Fruit fly (Drosophila melanogaster) whole organism, adult: Measurements from ENCODE around the gene Snx27.
A peak's percentile ranks its signal among the peaks of the same experiment; 100 is the strongest.

ENCODE experiments used
- CG11617 ChIP-seq: fragments of 200-800 bp; sonication (Bioruptor generic); optimal IDR thresholded peaks from 2 replicates; lab custom pipeline; 2017; ENCODE audit warnings: mild to moderate bottlenecking, missing biosample characterization, missing genetic modification reagents, missing genetic modification characterization
- CG12768 ChIP-seq: fragments of 200-800 bp; sonication (Bioruptor generic); optimal IDR thresholded peaks from 2 replicates; lab custom pipeline; 2017; ENCODE audit warnings: missing biosample characterization, missing genetic modification characterization, mild to moderate bottlenecking, moderate library complexity, missing genetic modification reagents
- CG14711 ChIP-seq: fragments of 200-800 bp; sonication (Bioruptor generic); optimal IDR thresholded peaks from 2 replicates; lab custom pipeline; 2018; ENCODE audit warnings: missing biosample characterization, mild to moderate bottlenecking, missing genetic modification characterization, moderate library complexity
- CG1620 ChIP-seq: fragments of 200-800 bp; sonication (Bioruptor generic); optimal IDR thresholded peaks from 2 replicates; lab custom pipeline; 2016; ENCODE audit warnings: missing biosample characterization, missing genetic modification characterization
- CG33017 ChIP-seq: fragments of 200-800 bp; sonication (Bioruptor generic); optimal IDR thresholded peaks from 2 replicates; lab custom pipeline; 2018; ENCODE audit warnings: missing biosample characterization, mild to moderate bottlenecking, missing genetic modification characterization, moderate library complexity
- CG5204 ChIP-seq: fragments of 200-800 bp; sonication (Bioruptor generic); optimal IDR thresholded peaks from 2 replicates; lab custom pipeline; 2016; ENCODE audit warnings: missing biosample characterization, missing genetic modification characterization
- CG7045 ChIP-seq: fragments of 200-800 bp; sonication (Bioruptor generic); optimal IDR thresholded peaks from 2 replicates; lab custom pipeline; 2017; ENCODE audit warnings: missing biosample characterization, mild to moderate bottlenecking, missing genetic modification characterization
- CG7101 ChIP-seq: fragments of 200-800 bp; sonication (Bioruptor generic); optimal IDR thresholded peaks from 2 replicates; lab custom pipeline; 2018; ENCODE audit warnings: missing biosample characterization, mild to moderate bottlenecking, missing genetic modification characterization, moderate library complexity
- Clk ChIP-seq: fragments of 200-800 bp; sonication (Bioruptor generic); optimal IDR thresholded peaks from 2 replicates; lab custom pipeline; 2017; ENCODE audit warnings: missing biosample characterization, missing genetic modification characterization
- Crg-1 ChIP-seq: fragments of 200-800 bp; sonication (Bioruptor generic); optimal IDR thresholded peaks from 2 replicates; lab custom pipeline; 2016; ENCODE audit warnings: missing biosample characterization, missing genetic modification characterization
- Hr96 ChIP-seq: fragments of 200-800 bp; sonication (Bioruptor generic); optimal IDR thresholded peaks from 2 replicates; lab custom pipeline; 2016; ENCODE audit warnings: missing biosample characterization, missing genetic modification characterization
- Mnt ChIP-seq: fragments of 200-800 bp; sonication (Bioruptor generic); optimal IDR thresholded peaks from 2 replicates; lab custom pipeline; 2016; ENCODE audit warnings: missing biosample characterization, mild to moderate bottlenecking, missing genetic modification characterization
- bab1 ChIP-seq: fragments of 200-800 bp; sonication (Bioruptor generic); optimal IDR thresholded peaks from 3 replicates; lab custom pipeline; 2019; ENCODE audit warnings: missing biosample characterization, mild to moderate bottlenecking, missing genetic modification characterization, moderate library complexity
- cic ChIP-seq: fragments of 200-800 bp; sonication (Bioruptor generic); optimal IDR thresholded peaks from 2 replicates; lab custom pipeline; 2017; ENCODE audit warnings: missing biosample characterization, mild to moderate bottlenecking, missing genetic modification characterization, moderate library complexity
- cnc ChIP-seq, 2 experiments: fragments of >200 bp; optimal IDR thresholded peaks; 2 replicates each; lab custom pipeline; 2017
- kay ChIP-seq: fragments of 200-800 bp; sonication (Bioruptor generic); peaks from one replicate; lab custom pipeline; 2016; ENCODE audit warnings: missing biosample characterization, missing genetic modification characterization, borderline replicate concordance
- ovo ChIP-seq: fragments of 200-800 bp; sonication (Bioruptor generic); optimal IDR thresholded peaks from 2 replicates; lab custom pipeline; 2016; ENCODE audit warnings: missing biosample characterization, missing genetic modification characterization
- pad ChIP-seq: fragments of 200-800 bp; sonication (Bioruptor generic); optimal IDR thresholded peaks from 3 replicates; lab custom pipeline; 2017; ENCODE audit warnings: missing biosample characterization, missing genetic modification characterization, mild to moderate bottlenecking, moderate library complexity, missing genetic modification reagents
- tj ChIP-seq: fragments of 200-800 bp; sonication (Bioruptor generic); optimal IDR thresholded peaks from 3 replicates; lab custom pipeline; 2017; ENCODE audit warnings: missing biosample characterization, mild to moderate bottlenecking, missing genetic modification characterization, moderate library complexity
- toe ChIP-seq: fragments of 200-800 bp; sonication (Bioruptor generic); optimal IDR thresholded peaks from 2 replicates; lab custom pipeline; 2016; ENCODE audit warnings: missing biosample characterization, missing genetic modification characterization

The Snx27 gene

DNA sequence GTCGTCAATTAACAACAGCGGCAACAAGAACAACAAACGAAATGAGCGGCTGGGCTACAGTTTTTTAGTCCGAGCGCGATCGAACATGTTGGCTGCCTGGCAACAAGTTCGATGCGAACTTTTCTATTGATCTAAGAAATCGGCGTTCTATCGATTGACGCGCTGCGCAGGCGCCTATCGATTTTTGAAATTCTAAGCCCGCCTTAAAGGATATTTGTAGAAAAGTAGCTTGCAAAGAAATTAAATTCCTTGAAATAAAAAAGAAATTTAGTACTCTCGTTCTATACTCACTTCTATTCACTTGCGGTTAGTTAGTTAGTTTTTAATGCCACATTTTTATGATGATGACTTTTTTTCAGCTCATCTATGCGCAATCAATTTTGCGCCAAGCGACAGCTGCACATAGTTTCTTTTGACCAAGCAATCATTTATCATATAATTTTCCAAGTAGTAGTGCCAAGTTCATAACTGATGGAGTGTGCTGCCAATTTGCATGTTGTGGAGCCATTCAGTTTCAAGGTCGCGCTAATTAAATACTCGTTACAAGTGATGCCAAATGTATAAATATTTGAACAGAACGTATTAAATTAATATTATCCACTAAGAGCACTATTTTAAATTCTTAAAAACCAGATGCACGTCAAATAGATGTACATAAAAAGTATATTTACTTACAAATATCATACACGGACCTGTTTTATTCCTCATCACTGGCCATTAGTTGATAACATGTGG lies 57.7 kb downstream of the Snx27 start, which contains the start of the genes Tre1 and Gr5a:
Gene Tre1 (minus strand): TSS at position 45 of the 735 bp plus-strand sequence.
Gene Gr5a (plus strand): TSS at position 685 of the 735 bp plus-strand sequence.
- no peak for TF ChIP-seq cnc (optimal IDR thresholded peaks at IDR 0.05; lab: Kevin White, UChicago)
- TF ChIP-seq ovo = no peak
- no peak for TF ChIP-seq cic (GFP tag; lab: Kevin White, UChicago)
- TF ChIP-seq bab1 (GFP tag; lab: Kevin White, UChicago) = no peak
- no peak for TF ChIP-seq pad
- TF ChIP-seq CG7045 (GFP tag; lab: Kevin White, UChicago) = no peak
- TF ChIP-seq toe = no peak

DNA sequence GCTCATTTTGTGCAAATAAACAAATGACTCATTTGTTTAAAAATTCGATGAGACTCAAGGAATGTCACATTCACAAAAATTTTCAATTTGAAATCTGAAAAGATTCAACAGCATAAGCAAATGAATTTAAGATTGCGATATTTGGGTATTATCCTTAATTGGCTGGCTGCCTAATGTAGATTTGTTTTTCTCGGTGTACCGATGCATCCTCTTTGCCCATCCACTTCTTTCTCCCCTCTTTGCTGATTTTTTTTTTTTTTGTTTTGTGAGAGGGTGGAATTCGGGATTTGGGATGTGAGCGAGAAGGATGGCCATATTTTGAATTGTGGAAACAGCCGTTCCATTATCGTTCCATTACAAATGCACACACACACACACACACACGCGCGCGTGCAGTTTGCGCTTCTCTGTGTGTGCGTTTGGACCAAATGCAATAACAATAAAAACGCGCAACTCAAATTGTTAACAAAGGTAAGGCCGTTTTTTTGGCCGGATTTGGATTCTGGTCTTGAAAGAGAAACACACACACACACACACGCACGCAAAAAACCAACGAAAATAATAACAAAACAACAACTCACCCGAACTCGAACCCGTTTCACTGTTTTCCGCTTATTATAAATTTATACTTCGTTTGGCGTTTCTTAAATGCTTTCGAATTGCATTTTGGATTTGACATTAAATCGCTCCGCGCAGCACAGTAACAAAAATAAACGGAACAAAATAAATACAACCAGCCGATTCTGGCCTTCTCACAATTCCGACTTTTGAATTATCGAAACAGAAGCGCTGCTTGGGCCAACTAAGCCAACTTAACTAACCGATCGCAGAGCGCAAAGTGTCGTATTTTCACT lies 58.5 kb downstream of the Snx27 start:
- TF ChIP-seq Clk (GFP tag; lab: Kevin White, UChicago) (no peak), bab1 (GFP tag; lab: Kevin White, UChicago) (peak; percentile 44), tj (GFP tag; lab: Kevin White, UChicago) (peak; percentile 29), ovo (no peak), CG12768 (GFP tag; lab: Kevin White, UChicago) (no peak), pad (peak; percentile 96)

DNA sequence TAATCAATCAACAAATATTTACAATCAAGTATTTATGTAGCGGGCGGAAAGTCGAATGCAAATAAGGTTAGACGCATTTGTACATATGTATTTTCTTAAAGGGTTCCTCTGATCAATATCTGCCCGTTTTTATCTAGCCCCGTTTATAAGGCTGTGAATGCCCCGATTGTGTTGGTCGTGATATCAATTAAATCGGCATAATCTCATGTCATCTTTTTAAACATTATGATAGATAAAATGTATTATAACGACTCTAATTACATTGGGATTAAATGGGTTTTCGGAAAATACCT lies 59.7 kb downstream of the Snx27 start:
- TF ChIP-seq bab1 (GFP tag; lab: Kevin White, UChicago) (no peak), ovo (peak; percentile 66), cnc (optimal IDR thresholded peaks at IDR 0.05; lab: Kevin White, UChicago) (peak in 1 of 2 experiments; percentile 9)

DNA sequence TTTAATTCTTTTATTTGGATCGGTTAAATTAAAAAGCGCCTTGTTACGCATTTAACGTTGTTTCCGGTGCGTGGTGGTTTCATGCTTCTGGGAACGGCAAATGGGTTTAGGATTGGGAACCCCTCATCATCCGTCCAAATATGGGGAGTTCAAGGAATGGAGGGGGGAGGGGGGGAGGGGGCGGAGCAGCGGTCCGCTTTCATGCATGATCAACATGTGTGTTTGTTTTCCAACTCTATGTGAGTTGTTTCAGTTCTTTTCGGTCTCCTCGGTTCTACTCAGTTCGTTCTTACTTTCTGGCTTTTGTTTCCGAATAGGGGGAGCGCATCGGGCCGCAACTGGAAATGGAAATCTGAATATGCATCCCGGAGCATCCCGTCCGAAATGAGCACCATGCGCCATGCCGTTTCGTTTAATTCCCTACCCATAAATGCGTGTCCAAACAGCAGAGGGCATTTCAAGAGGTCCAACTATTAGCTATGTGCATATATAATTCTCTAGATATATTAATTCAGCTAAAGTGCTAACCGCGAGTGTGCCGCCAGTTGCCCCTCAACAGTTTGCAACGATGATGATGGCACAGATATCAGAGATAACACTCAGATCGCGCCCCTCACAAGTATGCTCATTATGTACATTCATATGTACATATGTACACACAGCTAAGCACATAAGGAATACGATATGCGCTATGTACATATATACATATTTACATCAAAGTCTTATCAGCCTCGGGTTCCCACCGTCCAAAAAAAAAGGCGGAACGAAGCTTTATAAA lies 60.2 kb downstream of the Snx27 start:
- peak; percentile 4 for TF ChIP-seq CG7045 (GFP tag; lab: Kevin White, UChicago)
- TF ChIP-seq Crg-1 (GFP tag; lab: Kevin White, UChicago) = peak; percentile 78
- TF ChIP-seq pad = peak; percentile 64
- TF ChIP-seq CG11617 = peak; percentile 52
- peak; percentile 22 for TF ChIP-seq toe
- TF ChIP-seq CG33017 (tag; lab: Kevin White, UChicago) = no peak
- TF ChIP-seq CG7101 = peak; percentile 85
- peak; percentile 67 for TF ChIP-seq Hr96
- peak; percentile 12 for TF ChIP-seq CG12768 (GFP tag; lab: Kevin White, UChicago)
- TF ChIP-seq ovo = peak; percentile 98
- peak; percentile 53 for TF ChIP-seq Mnt (GFP tag; lab: Kevin White, UChicago)
- no peak for TF ChIP-seq bab1 (GFP tag; lab: Kevin White, UChicago)
- TF ChIP-seq cic (GFP tag; lab: Kevin White, UChicago) = no peak
- TF ChIP-seq CG1620 (GFP tag; lab: Kevin White, UChicago) = peak; percentile 76
- peak; percentile 13 for TF ChIP-seq CG5204 (GFP tag; lab: Kevin White, UChicago)
- no peak for TF ChIP-seq kay (GFP tag; lab: Kevin White, UChicago)
- TF ChIP-seq CG14711 (tag; lab: Kevin White, UChicago) = peak; percentile 67
- no peak for TF ChIP-seq tj (GFP tag; lab: Kevin White, UChicago)

DNA sequence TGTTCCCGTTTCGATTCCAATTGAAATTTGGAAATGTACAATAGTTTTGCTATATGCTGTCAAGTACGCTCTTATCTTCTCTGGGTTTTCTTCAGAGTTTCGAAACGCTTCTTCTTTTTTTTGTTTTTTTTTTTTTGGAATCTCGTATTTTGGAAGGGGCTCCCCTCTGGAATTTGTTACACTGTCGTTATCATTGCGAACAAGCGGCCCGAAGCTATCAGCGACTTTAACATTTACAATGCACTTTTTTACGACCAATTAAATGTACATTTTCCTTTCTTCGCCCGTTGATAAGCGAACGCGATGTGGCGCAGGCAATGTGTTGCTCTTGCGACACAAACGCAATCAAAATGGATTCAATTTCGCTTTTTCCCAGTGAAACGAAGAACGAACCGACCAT lies 61.0 kb downstream of the Snx27 start:
- TF ChIP-seq Mnt (GFP tag; lab: Kevin White, UChicago) (no peak), tj (GFP tag; lab: Kevin White, UChicago) (no peak), Crg-1 (GFP tag; lab: Kevin White, UChicago) (no peak), bab1 (GFP tag; lab: Kevin White, UChicago) (no peak), cic (GFP tag; lab: Kevin White, UChicago) (no peak), kay (GFP tag; lab: Kevin White, UChicago) (no peak), ovo (no peak), pad (no peak), CG12768 (GFP tag; lab: Kevin White, UChicago) (no peak), toe (no peak), CG5204 (GFP tag; lab: Kevin White, UChicago) (no peak), CG14711 (tag; lab: Kevin White, UChicago) (no peak), Hr96 (no peak), CG11617 (no peak), cnc (optimal IDR thresholded peaks at IDR 0.05; lab: Kevin White, UChicago) (no peak), CG7101 (no peak), Clk (GFP tag; lab: Kevin White, UChicago) (no peak)
